Fruit fly (Drosophila melanogaster) whole organism: ENCODE data around the gene Mkk4.

Source experiments
- CG8478 ChIP-seq: fragments of >200 bp; optimal IDR thresholded peaks from 2 replicates; lab custom pipeline; 2018; ENCODE audit warnings: inconsistent platforms
- EcR ChIP-seq, 2 experiments: fragments of >200 bp; optimal IDR thresholded peaks; 2 replicates each; lab custom pipeline; 2017; ENCODE audit warnings: missing biosample characterization in 2 of 2, missing genetic modification characterization in 2 of 2, missing genetic modification reagents in 2 of 2
- psq ChIP-seq: fragments of >200 bp; optimal IDR thresholded peaks from 2 replicates; lab custom pipeline; 2017
- usp ChIP-seq: fragments of >200 bp; optimal IDR thresholded peaks from 2 replicates; lab custom pipeline; 2017; ENCODE audit warnings: missing biosample characterization, missing genetic modification characterization, mixed read lengths

DNA sequence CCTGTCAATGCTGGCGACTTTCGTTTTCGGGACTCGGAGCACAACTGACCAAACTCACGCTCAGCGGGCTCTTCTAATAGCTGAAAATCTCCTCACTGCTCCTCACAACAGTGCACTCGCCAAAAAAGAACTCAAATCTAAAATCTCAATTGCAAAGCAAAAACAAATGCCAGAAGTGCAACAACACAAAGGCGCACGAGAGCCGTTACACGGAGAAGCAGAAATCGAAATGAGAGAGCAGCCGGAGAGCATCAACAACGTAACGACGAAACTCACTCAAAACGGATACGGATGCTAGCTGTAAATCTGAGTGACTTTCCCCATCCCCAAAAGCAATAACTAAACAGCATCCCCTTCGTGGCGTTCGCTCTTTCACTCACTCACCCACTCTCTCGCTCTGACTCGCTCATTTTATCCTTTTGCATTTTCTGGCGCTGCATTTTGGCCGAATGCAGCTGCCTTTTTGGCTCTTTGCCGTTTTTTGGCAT is 47.2 kb upstream of the Mkk4 start, which contains the start of gene hb:
- no peak for TF ChIP-seq psq (lab: Kevin White, UChicago)
- no peak for TF ChIP-seq usp (GFP tag; lab: Kevin White, UChicago)
- TF ChIP-seq EcR (GFP tag; optimal IDR thresholded peaks at IDR 0.05; lab: Kevin White, UChicago): no peak
- no peak for TF ChIP-seq CG8478 (lab: Kevin White, UChicago)
